Worm (Caenorhabditis elegans): Measurements from ENCODE around the gene fipr-5.

DNA sequence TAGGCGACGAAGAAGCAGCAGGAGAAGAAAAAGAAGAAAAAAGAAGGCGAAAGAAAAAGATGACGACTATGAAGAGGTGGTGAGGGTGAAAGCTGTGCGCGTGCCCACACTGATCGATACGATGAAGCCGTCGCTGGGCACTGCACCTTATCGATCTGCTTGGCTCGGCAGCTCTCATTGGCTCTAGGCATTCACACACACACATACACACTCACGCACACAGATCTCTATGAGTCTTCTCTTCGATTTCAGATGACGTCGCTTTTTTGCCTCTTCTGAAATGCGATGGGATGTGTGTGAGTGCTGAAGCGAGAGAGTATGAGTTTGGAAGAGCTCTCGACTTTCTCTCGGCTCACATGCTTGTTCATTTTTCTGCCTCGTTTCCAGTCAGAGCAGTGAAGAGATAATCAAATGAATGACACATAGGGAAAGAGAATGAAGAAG lies 46.6 kb downstream of the fipr-5 start:
- TF ChIP-seq flt-1 (GFP tag; IDR thresholded peaks at IDR 0.05): no peak
- TF ChIP-seq ztf-23 (GFP tag; IDR thresholded peaks at IDR 0.05): no peak
- no peak for TF ChIP-seq klf-2 (GFP tag; conservative IDR thresholded peaks at IDR 0.05)
